Worm (Caenorhabditis elegans): ENCODE measurements around the gene rnp-3.

- TF ChIP-seq tab-1 (GFP tag; IDR thresholded peaks at IDR 0.05) (no peak), T22C8.4 (GFP tag; IDR thresholded peaks at IDR 0.05) (no peak), ref-1 (GFP tag; conservative IDR thresholded peaks at IDR 0.05) (no peak), klf-2 (GFP tag; conservative IDR thresholded peaks at IDR 0.05) (no peak)
These were observed 3.7 kb downstream of the rnp-3 start for ce11 chrIV:4177560-4177959.

Data from whole organism, midembryonic.